Worm (Caenorhabditis elegans) whole organism, L2 larva: ENCODE measurements around the gene sptl-1.

Experiments
- C34F6.9 ChIP-seq: fragments of 150-350 bp; optimal IDR thresholded peaks from 2 replicates; lab custom pipeline; 2014; ENCODE audit warnings: missing biosample characterization, missing genetic modification characterization
- alr-1 ChIP-seq: fragments of 150-350 bp; optimal IDR thresholded peaks from 2 replicates; lab custom pipeline; 2014; ENCODE audit warnings: missing biosample characterization, missing genetic modification characterization
- ama-1 ChIP-seq: fragments of 150-350 bp; optimal IDR thresholded peaks from 2 replicates; lab custom pipeline; 2018; ENCODE audit warnings: inconsistent platforms
- blmp-1 ChIP-seq: sonication (generic microtip); optimal IDR thresholded peaks from 2 replicates; lab custom pipeline; 2017; ENCODE audit warnings: missing genetic modification characterization, mild to moderate bottlenecking, missing compliant biosample characterization, antibody characterized with exemption, moderate library complexity; ENCODE audit not compliant: insufficient read depth
- lin-13 ChIP-seq: fragments of 150-350 bp; optimal IDR thresholded peaks from 2 replicates; lab custom pipeline; 2014; ENCODE audit warnings: missing biosample characterization, missing genetic modification reagents, missing genetic modification characterization
- mab-5 ChIP-seq: fragments of 150-350 bp; optimal IDR thresholded peaks from 2 replicates; lab custom pipeline; 2014; ENCODE audit warnings: missing biosample characterization, missing genetic modification characterization
- mbf-1 ChIP-seq: sonication (generic microtip); optimal IDR thresholded peaks from 2 replicates; lab custom pipeline; 2017; ENCODE audit warnings: missing biosample characterization, missing genetic modification characterization
- mdl-1 ChIP-seq, 2 experiments: fragments of 150-350 bp in 1 of 2; sonication (generic microtip) in 1 of 2; optimal IDR thresholded peaks; 2 replicates each; lab custom pipeline; 2017; ENCODE audit warnings: missing biosample characterization in 2 of 2, missing genetic modification characterization in 2 of 2
- nhr-77 ChIP-seq: fragments of 150-350 bp; optimal IDR thresholded peaks from 2 replicates; lab custom pipeline; 2014; ENCODE audit warnings: missing biosample characterization, missing genetic modification characterization
- skn-1 ChIP-seq: sonication (generic microtip); optimal IDR thresholded peaks from 2 replicates; lab custom pipeline; 2017; ENCODE audit warnings: missing biosample characterization, missing genetic modification characterization
- ztf-1 ChIP-seq: fragments of 200-800 bp; sonication (Bioruptor generic); conservative IDR thresholded peaks from 2 replicates; pipeline ENCODE4 v1.3.6; 2022; ENCODE audit warnings: missing genetic modification characterization, missing compliant biosample characterization
- ztf-11 ChIP-seq: sonication (generic microtip); optimal IDR thresholded peaks from 2 replicates; lab custom pipeline; 2017; ENCODE audit warnings: missing biosample characterization, missing genetic modification characterization
- ztf-4 ChIP-seq: fragments of 150-350 bp; optimal IDR thresholded peaks from 2 replicates; lab custom pipeline; 2014; ENCODE audit warnings: missing biosample characterization, missing genetic modification characterization

DNA sequence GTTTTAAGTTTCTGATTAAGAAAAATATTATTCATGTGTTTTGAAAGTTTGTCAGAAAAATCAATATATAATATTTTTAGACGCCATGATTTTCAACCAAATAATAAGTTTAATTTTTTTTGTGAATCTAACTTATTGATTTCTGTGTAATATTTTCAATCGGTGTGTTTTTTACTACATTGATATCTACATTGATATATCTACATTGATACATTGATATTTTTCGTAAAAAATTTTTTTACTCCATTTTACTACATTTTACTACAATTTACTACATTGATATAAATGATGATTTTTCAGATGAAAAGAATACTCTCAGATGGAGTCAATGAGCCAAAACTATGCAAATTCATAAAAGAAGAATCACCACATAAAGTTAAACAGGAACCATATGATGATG is 32.2 kb upstream of the sptl-1 start, which contains the start of gene gmeb-1:
- no peak for TF ChIP-seq ztf-4 (tag; lab: Kevin White, UChicago)
- no peak for TF ChIP-seq ztf-1 (GFP tag; lab: Robert Waterston, UW)
- TF ChIP-seq mdl-1 (tag; optimal IDR thresholded peaks at IDR 0.05; lab: Kevin White, UChicago) = no peak
- no peak for TF ChIP-seq mbf-1 (tag; lab: Kevin White, UChicago)
- no peak for TF ChIP-seq lin-13 (GFP tag; lab: Kevin White, UChicago)
- no peak for TF ChIP-seq ama-1 (lab: Kevin White, UChicago)
- TF ChIP-seq alr-1 (tag; lab: Kevin White, UChicago) = no peak
- TF ChIP-seq nhr-77 (tag; lab: Kevin White, UChicago) = no peak
- no peak for TF ChIP-seq skn-1 (tag; lab: Kevin White, UChicago)
- no peak for TF ChIP-seq mab-5
- no peak for TF ChIP-seq ztf-11 (tag; lab: Kevin White, UChicago)
- no peak for TF ChIP-seq blmp-1 (tag; lab: Kevin White, UChicago)
- no peak for TF ChIP-seq C34F6.9 (tag; lab: Kevin White, UChicago)
